Worm (Caenorhabditis elegans): ENCODE measurements around the gene ser-1.

- TF ChIP-seq T26A5.8 (tag; optimal IDR thresholded peaks at IDR 0.05) = no peak
- TF ChIP-seq snpc-1.1 (tag; optimal IDR thresholded peaks at IDR 0.05; ENCODE audit: insufficient read depth) = no peak
- TF ChIP-seq rec-8 (tag; optimal IDR thresholded peaks at IDR 0.05) = no peak
- TF ChIP-seq unc-62 (GFP tag; optimal IDR thresholded peaks at IDR 0.05) = no peak
- no peak for TF ChIP-seq K11D2.4 (GFP tag; IDR thresholded peaks at IDR 0.05)
- TF ChIP-seq F57C9.4 (tag; optimal IDR thresholded peaks at IDR 0.05) = no peak
- TF ChIP-seq let-607 (tag; optimal IDR thresholded peaks at IDR 0.05) = no peak
- TF ChIP-seq tbp1 (GFP tag; optimal IDR thresholded peaks at IDR 0.05) = no peak
- no peak for TF ChIP-seq athp-1 (tag; optimal IDR thresholded peaks at IDR 0.05)
- TF ChIP-seq ceh-79 (tag; optimal IDR thresholded peaks at IDR 0.05) = no peak
- no peak for TF ChIP-seq somi-1 (GFP tag; optimal IDR thresholded peaks at IDR 0.05)
- no peak for TF ChIP-seq T07F8.4 (tag; optimal IDR thresholded peaks at IDR 0.05)
- TF ChIP-seq dpl-1 (GFP tag; optimal IDR thresholded peaks at IDR 0.05) = no peak
- no peak for TF ChIP-seq pbrm-1 (GFP tag; IDR thresholded peaks at IDR 0.05)
Observed at ce11 chrX:16559387-16559786, 20.2 kb upstream of the ser-1 start.

Measured in whole organism, young adult.